Worm (Caenorhabditis elegans): ENCODE measurements around the gene srx-113.

srx-113 gene

DNA sequence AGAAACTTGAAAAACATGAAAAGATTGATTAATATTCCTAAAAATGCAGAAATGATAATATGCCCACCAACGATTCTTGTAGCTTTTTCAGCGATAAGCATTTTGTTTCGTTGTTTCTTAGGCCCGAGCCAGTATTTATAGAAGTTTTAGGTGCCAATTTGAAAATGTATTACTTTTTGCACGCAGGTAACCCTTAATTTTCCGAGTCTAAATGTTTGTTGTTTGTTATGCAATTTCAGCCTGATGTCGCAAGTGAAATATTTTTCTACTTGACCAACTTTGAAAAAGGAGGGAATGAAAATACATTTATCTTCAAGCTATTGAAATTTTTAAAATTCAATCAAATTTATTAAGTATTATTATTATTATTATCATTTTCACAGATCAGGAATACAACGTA, at the start of gene srx-113:
TSS of gene srx-113 (minus strand) at position 101 of the 400 bp plus-strand sequence.
- TF ChIP-seq ces-1 (GFP tag; optimal IDR thresholded peaks at IDR 0.05) = no peak
- peak; percentile 14 for TF ChIP-seq pax-3 (tag; optimal IDR thresholded peaks at IDR 0.05)
- TF ChIP-seq ztf-4 (tag; optimal IDR thresholded peaks at IDR 0.05) = no peak
- TF ChIP-seq mdl-1 (tag; optimal IDR thresholded peaks at IDR 0.05) = no peak

DNA sequence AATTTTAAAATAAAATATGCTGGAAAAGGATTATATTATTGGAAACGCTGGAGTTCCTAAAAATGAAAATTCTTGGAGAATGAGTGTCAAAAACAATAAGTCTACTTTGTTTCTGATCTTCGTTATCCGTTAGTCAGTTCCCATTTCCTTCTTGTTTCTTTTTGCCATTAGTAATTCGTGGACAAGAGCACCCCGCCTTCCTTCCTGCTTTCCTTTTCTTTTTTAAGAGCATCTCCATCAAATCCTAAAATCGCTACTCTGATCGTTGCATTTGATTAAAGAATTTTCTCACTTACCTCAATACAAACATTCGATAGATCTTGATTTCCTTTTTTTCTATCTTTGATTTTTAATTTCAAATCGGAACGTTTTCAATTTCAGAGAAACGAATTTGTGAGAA, 47.9 kb upstream of the srx-113 start, which contains the start of gene frpr-15:
TSS of gene frpr-15 (plus strand) at position 301 of the 400 bp plus-strand sequence.
- peak; percentile 9 for TF ChIP-seq fkh-10 (GFP tag; optimal IDR thresholded peaks at IDR 0.05)
- TF ChIP-seq grh-1 (GFP tag; IDR thresholded peaks at IDR 0.05) = no peak

DNA sequence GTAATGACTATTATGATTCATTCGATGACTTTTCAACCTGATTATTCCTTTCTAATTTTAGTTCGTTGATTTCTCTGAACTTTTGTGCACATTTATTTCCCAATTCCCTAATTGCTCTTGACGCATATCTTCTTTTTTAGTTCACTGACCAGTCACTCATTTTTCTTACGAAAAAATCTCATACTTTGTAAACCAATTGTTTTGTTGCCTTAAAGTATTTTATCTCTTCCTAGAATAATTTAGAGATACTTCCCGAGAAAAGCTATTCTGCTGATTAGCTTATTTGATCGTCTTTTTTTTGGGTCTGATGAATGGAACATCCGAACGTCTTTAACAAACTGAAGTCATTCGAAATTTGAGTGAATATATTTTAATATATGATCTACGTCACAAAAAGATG, 47.3 kb upstream of the srx-113 start:
- no peak for TF ChIP-seq blmp-1 (tag; optimal IDR thresholded peaks at IDR 0.05)
- TF ChIP-seq ceh-8 (GFP tag; optimal IDR thresholded peaks at IDR 0.05) = peak; percentile 53
- TF ChIP-seq dsc-1 (tag; optimal IDR thresholded peaks at IDR 0.05) = peak; percentile 64

DNA sequence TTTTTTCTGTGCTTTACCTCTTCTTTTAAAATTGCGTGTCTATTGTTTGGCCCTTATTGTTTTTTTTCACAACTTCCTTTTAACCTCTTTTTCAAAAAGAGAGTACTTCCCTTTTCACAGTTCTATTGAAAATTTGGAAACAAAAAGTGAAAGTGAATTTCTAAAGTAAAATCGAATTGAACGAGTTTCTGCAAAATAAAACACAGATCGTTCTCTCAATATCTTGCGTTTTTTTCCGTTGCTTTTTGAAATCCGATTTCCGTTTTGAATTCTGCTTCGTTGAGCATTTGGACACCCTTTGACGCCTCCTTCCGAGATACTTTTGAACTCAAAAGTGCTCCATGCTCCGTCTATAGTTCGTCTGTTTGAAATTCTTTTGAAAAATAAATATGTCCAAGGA, 44.4 kb upstream of the srx-113 start:
- TF ChIP-seq fkh-10 (GFP tag; optimal IDR thresholded peaks at IDR 0.05) (peak; percentile 91), lin-14 (GFP tag; optimal IDR thresholded peaks at IDR 0.05) (peak; percentile 26), ceh-88 (GFP tag; IDR thresholded peaks at IDR 0.05) (no peak), ceh-8 (GFP tag; optimal IDR thresholded peaks at IDR 0.05) (no peak), vab-15 (tag; optimal IDR thresholded peaks at IDR 0.05) (no peak), blmp-1 (tag; optimal IDR thresholded peaks at IDR 0.05) (no peak)

DNA sequence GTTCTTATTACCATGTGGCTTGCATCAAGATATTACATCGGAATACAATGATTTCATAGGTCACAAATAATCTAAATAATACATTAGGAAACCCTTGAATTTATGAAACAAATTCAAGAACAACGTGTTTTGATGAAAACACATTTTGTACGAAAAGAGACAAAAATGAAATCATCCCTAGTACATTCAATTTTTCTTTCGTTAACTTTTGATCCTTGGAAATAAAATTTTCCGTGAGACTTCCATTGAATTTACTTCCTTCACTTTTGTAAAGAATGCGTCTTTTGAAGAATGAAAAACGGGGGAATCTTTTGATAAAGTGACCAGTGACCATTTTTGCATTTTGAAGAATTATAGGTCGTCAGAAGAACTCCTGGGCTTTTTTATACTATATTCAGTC, 41.8 kb upstream of the srx-113 start:
- TF ChIP-seq unc-62 (GFP tag; optimal IDR thresholded peaks at IDR 0.05) (no peak), efl-3 (GFP tag; optimal IDR thresholded peaks at IDR 0.05) (no peak), lin-14 (GFP tag; optimal IDR thresholded peaks at IDR 0.05) (peak; percentile 2), ztf-11 (tag; optimal IDR thresholded peaks at IDR 0.05) (no peak), fkh-10 (GFP tag; optimal IDR thresholded peaks at IDR 0.05) (peak; percentile 83)

DNA sequence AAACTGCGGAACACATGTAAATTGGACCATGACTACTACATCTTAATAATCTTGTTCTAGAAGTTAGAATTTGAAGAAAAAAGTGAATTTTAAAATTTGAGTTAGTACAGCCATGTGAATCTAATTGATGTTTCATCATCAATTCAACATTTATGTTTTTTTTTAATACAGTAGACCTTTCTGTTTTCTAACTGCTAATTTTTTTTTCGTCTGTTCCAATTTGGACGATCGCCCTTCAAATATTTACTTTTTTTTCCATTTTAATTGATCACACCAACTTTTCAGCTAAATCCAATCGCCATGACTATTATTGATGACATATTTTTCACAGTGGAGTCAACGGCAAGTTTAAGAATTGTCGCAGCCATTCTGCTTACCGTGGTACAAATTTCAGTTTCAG, 38.7 kb upstream of the srx-113 start, which contains the start of gene srx-116:
TSS of gene srx-116 (plus strand) at position 301 of the 400 bp plus-strand sequence.
- TF ChIP-seq lin-15B (tag; optimal IDR thresholded peaks at IDR 0.05) = no peak
- no peak for TF ChIP-seq alr-1 (tag; optimal IDR thresholded peaks at IDR 0.05; ENCODE audit: borderline replicate concordance)
- TF ChIP-seq unc-62 (GFP tag; optimal IDR thresholded peaks at IDR 0.05) = no peak
- TF ChIP-seq ces-1 (GFP tag; optimal IDR thresholded peaks at IDR 0.05) = no peak
- TF ChIP-seq sptf-1 (tag; optimal IDR thresholded peaks at IDR 0.05) = no peak
- no peak for TF ChIP-seq ceh-82 (tag; optimal IDR thresholded peaks at IDR 0.05)
- TF ChIP-seq skn-1 (tag; optimal IDR thresholded peaks at IDR 0.05) = no peak
- no peak for TF ChIP-seq lin-35 (GFP tag; optimal IDR thresholded peaks at IDR 0.05)
- no peak for TF ChIP-seq nhr-237 (tag; optimal IDR thresholded peaks at IDR 0.05)
- TF ChIP-seq mep-1 (tag; optimal IDR thresholded peaks at IDR 0.05) = no peak
- TF ChIP-seq hlh-4 (tag; optimal IDR thresholded peaks at IDR 0.05) = no peak

DNA sequence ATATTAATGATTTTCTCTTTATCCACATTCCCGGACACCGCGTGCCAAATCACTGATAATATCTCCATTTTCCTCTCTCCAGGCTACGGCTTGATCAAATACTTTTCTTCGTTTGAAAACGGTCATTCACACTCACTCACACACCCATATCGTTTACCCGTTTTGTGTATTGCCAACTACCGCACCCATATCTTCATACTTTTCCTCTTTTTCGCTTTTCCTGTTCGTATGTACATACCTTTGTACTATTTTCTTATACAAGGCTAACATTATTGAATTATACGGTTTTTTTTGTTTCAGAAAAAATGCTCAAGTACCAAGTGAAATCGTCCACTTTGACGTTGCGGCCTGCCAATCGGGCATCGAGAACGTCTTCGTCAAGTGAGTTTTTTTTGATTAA, 36.0 kb upstream of the srx-113 start, which contains the start of gene W05B10.4:
TSS of gene W05B10.4 (plus strand) at position 301 of the 400 bp plus-strand sequence.
- TF ChIP-seq blmp-1 (tag; optimal IDR thresholded peaks at IDR 0.05) (peak; percentile 5), lsy-2 (tag; optimal IDR thresholded peaks at IDR 0.05) (no peak)

DNA sequence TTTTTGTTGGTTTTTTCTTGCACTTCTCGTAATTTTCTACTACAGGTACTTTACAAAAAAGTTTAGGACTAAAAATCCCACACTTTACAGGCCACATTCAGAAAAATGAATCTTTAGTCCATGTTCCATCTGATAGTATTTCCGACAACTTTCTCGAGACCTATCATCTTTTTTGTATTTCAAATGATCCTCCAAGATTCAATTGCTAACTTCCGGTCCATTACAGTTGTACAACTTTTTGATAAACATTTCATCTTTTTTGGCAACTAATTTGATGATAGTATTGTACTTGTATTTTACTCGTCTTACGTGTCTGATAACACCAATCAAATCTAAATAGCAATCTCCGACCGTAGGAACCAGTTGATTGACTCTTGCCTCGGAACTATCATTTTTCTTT, 35.4 kb upstream of the srx-113 start:
- peak in 3 of 6 experiments; percentile 37 to 57 (median 40) for TF ChIP-seq elt-3 (tag; optimal IDR thresholded peaks at IDR 0.05)
- no peak for TF ChIP-seq fkh-8 (tag; optimal IDR thresholded peaks at IDR 0.05)
- peak; percentile 25 for TF ChIP-seq nhr-20 (tag; optimal IDR thresholded peaks at IDR 0.05)
- TF ChIP-seq blmp-1 (tag; optimal IDR thresholded peaks at IDR 0.05) = peak; percentile 35
- no peak for TF ChIP-seq isw-1 (GFP tag; IDR thresholded peaks at IDR 0.05)
- peak; percentile 51 for TF ChIP-seq lin-14 (GFP tag; optimal IDR thresholded peaks at IDR 0.05)
- TF ChIP-seq ceh-8 (GFP tag; optimal IDR thresholded peaks at IDR 0.05) = no peak
- TF ChIP-seq nhr-85 (tag) = peak; percentile 65
